Fruit fly (Drosophila melanogaster) whole organism, embryonic: ENCODE measurements around the gene CG31267.

ENCODE experiments used
- Ada2b ChIP-seq: fragments of 200-800 bp; sonication (Bioruptor generic); IDR thresholded peaks from 2 replicates; pipeline ENCODE4 v1.3.6; 2022; ENCODE audit warnings: missing biosample characterization, missing genetic modification characterization
- CG10267 ChIP-seq: fragments of 200-800 bp; sonication (Bioruptor generic); optimal IDR thresholded peaks from 2 replicates; lab custom pipeline; 2018; ENCODE audit warnings: missing biosample characterization, mild to moderate bottlenecking, missing genetic modification characterization, moderate library complexity
- CG11504 ChIP-seq: fragments of 200-800 bp; sonication (Bioruptor generic); optimal IDR thresholded peaks from 3 replicates; lab custom pipeline; 2019; ENCODE audit warnings: missing biosample characterization, mild to moderate bottlenecking, missing genetic modification characterization, moderate library complexity
- CG14050 ChIP-seq: fragments of 200-800 bp; sonication (Bioruptor generic); IDR thresholded peaks from 3 replicates; pipeline ENCODE4 v1.3.6; 2022; ENCODE audit warnings: missing biosample characterization, missing genetic modification characterization
- CG16813 ChIP-seq: fragments of 200-800 bp; sonication (Bioruptor generic); IDR thresholded peaks from 3 replicates; pipeline ENCODE4 v1.3.6; 2022; ENCODE audit warnings: missing biosample characterization, missing genetic modification characterization; ENCODE audit not compliant: partially characterized antibody
- CG17186 ChIP-seq: fragments of 200-800 bp; sonication (Bioruptor generic); optimal IDR thresholded peaks from 3 replicates; lab custom pipeline; 2017; ENCODE audit warnings: missing biosample characterization, missing genetic modification reagents, missing genetic modification characterization
- CG1792 ChIP-seq: fragments of 200-800 bp; sonication (Bioruptor generic); optimal IDR thresholded peaks from 2 replicates; lab custom pipeline; 2016; ENCODE audit warnings: missing biosample characterization, missing genetic modification characterization
- CG18011 ChIP-seq: fragments of 200-800 bp; sonication (Bioruptor generic); optimal IDR thresholded peaks from 2 replicates; lab custom pipeline; 2017; ENCODE audit warnings: missing biosample characterization, missing genetic modification characterization, mild to moderate bottlenecking, moderate library complexity, missing genotype
- CG18599 ChIP-seq: fragments of 200-800 bp; sonication (Bioruptor generic); optimal IDR thresholded peaks from 3 replicates; lab custom pipeline; 2017; ENCODE audit warnings: missing biosample characterization, missing genetic modification characterization, mild to moderate bottlenecking, moderate library complexity, missing genetic modification reagents
- CG3163 ChIP-seq: fragments of 200-800 bp; sonication (Bioruptor generic); optimal IDR thresholded peaks from 3 replicates; lab custom pipeline; 2016; ENCODE audit warnings: missing biosample characterization, missing genetic modification characterization
- CG3281 ChIP-seq: fragments of 200-800 bp; sonication (Bioruptor generic); optimal IDR thresholded peaks from 3 replicates; lab custom pipeline; 2017; ENCODE audit warnings: missing biosample characterization, mild to moderate bottlenecking, missing genetic modification characterization
- CG6765 ChIP-seq: fragments of 200-800 bp; sonication (Bioruptor generic); optimal IDR thresholded peaks from 3 replicates; lab custom pipeline; 2017; ENCODE audit warnings: missing biosample characterization, mild to moderate bottlenecking, missing genetic modification characterization
- CG6791 ChIP-seq: fragments of 200-800 bp; sonication (Bioruptor generic); IDR thresholded peaks from 3 replicates; pipeline ENCODE4 v1.3.6; 2022; ENCODE audit warnings: missing biosample characterization, missing genetic modification characterization; ENCODE audit not compliant: partially characterized antibody
- CG6813 ChIP-seq: fragments of 200-800 bp; sonication (Bioruptor generic); optimal IDR thresholded peaks from 2 replicates; lab custom pipeline; 2017; ENCODE audit warnings: missing biosample characterization, missing genetic modification characterization, mild to moderate bottlenecking, moderate library complexity, missing genetic modification reagents
- CG7963 ChIP-seq: fragments of 200-800 bp; sonication (Bioruptor generic); IDR thresholded peaks from 3 replicates; pipeline ENCODE4 v1.3.6; 2022; ENCODE audit warnings: missing biosample characterization, missing genetic modification characterization; ENCODE audit not compliant: partially characterized antibody
- CG9727 ChIP-seq: fragments of 200-800 bp; sonication (Bioruptor generic); optimal IDR thresholded peaks from 3 replicates; lab custom pipeline; 2017; ENCODE audit warnings: missing biosample characterization, mild to moderate bottlenecking, missing genetic modification characterization
- CkIIα-i1 ChIP-seq: fragments of 200-800 bp; sonication (Bioruptor generic); IDR thresholded peaks from 2 replicates; pipeline ENCODE4 v1.3.6; 2022; ENCODE audit warnings: missing biosample characterization, missing genetic modification characterization
- Dad ChIP-seq: fragments of 200-800 bp; sonication (Bioruptor generic); optimal IDR thresholded peaks from 3 replicates; lab custom pipeline; 2016; ENCODE audit warnings: missing biosample characterization, missing genetic modification characterization
- Dek ChIP-seq: fragments of 200-800 bp; sonication (Bioruptor generic); optimal IDR thresholded peaks from 3 replicates; lab custom pipeline; 2019; ENCODE audit warnings: missing biosample characterization, mild to moderate bottlenecking, missing genetic modification characterization, moderate library complexity
- H2.0 ChIP-seq: fragments of 200-800 bp; sonication (Bioruptor generic); IDR thresholded peaks from 2 replicates; pipeline ENCODE4 v1.3.6; 2022; ENCODE audit warnings: missing biosample characterization, missing genetic modification characterization
- Hand ChIP-seq: fragments of 200-800 bp; sonication (Bioruptor generic); optimal IDR thresholded peaks from 2 replicates; lab custom pipeline; 2017; ENCODE audit warnings: mild to moderate bottlenecking, missing biosample characterization, missing genetic modification reagents, missing genetic modification characterization
- Hmr ChIP-seq: fragments of 200-800 bp; sonication (Bioruptor generic); optimal IDR thresholded peaks from 3 replicates; lab custom pipeline; 2017; ENCODE audit warnings: mild to moderate bottlenecking, missing biosample characterization, missing genetic modification reagents, missing genetic modification characterization
- Hmx ChIP-seq: fragments of 200-800 bp; sonication (Bioruptor generic); optimal IDR thresholded peaks from 2 replicates; lab custom pipeline; 2016; ENCODE audit warnings: missing biosample characterization, missing genetic modification characterization
- Hr39 ChIP-seq: fragments of >200 bp; optimal IDR thresholded peaks from 2 replicates; lab custom pipeline; 2017
- Hsf ChIP-seq: fragments of 200-800 bp; sonication (Bioruptor generic); optimal IDR thresholded peaks from 3 replicates; lab custom pipeline; 2016; ENCODE audit warnings: missing biosample characterization, missing genetic modification characterization
- MBD-R2 ChIP-seq: fragments of 200-800 bp; sonication (Bioruptor generic); IDR thresholded peaks from 2 replicates; pipeline ENCODE4 v1.3.6; 2022; ENCODE audit warnings: missing biosample characterization, missing genetic modification characterization
- Meics ChIP-seq: fragments of 200-800 bp; sonication (Bioruptor generic); optimal IDR thresholded peaks from 2 replicates; lab custom pipeline; 2017; ENCODE audit warnings: missing biosample characterization, mild to moderate bottlenecking, missing genetic modification characterization
- Ravus ChIP-seq: fragments of 200-800 bp; sonication (Bioruptor generic); IDR thresholded peaks from 2 replicates; pipeline ENCODE4 v1.3.6; 2022; ENCODE audit warnings: missing biosample characterization, missing genetic modification characterization
- Side ChIP-seq: fragments of 200-800 bp; sonication (Bioruptor generic); optimal IDR thresholded peaks from 2 replicates; lab custom pipeline; 2016; ENCODE audit warnings: missing biosample characterization, missing genetic modification characterization
- Sry-β ChIP-seq: fragments of 200-800 bp; sonication (Bioruptor generic); optimal IDR thresholded peaks from 2 replicates; lab custom pipeline; 2018; ENCODE audit warnings: missing biosample characterization, mild to moderate bottlenecking, missing genetic modification characterization, moderate library complexity
- bsh ChIP-seq, 2 experiments: fragments of 200-800 bp; sonication (Bioruptor generic); optimal IDR thresholded peaks; 2 replicates each; lab custom pipeline; 2017 to 2018; ENCODE audit warnings: mild to moderate bottlenecking in 2 of 2, missing biosample characterization in 2 of 2, missing genetic modification characterization in 2 of 2, moderate library complexity in 1 of 2
- ci ChIP-seq: fragments of 200-800 bp; sonication (Bioruptor generic); IDR thresholded peaks from 3 replicates; pipeline ENCODE4 v1.3.6; 2022; ENCODE audit warnings: missing biosample characterization, missing genetic modification characterization
- crc ChIP-seq: fragments of 200-800 bp; sonication (Bioruptor generic); optimal IDR thresholded peaks from 2 replicates; lab custom pipeline; 2016; ENCODE audit warnings: missing biosample characterization, missing genetic modification characterization
- cwo ChIP-seq: fragments of 200-800 bp; sonication (Bioruptor generic); optimal IDR thresholded peaks from 3 replicates; lab custom pipeline; 2017; ENCODE audit warnings: missing biosample characterization, missing genetic modification characterization, mild to moderate bottlenecking, moderate library complexity, missing genetic modification reagents
- da ChIP-seq: fragments of 200-800 bp; sonication (Bioruptor generic); optimal IDR thresholded peaks from 2 replicates; lab custom pipeline; 2016; ENCODE audit warnings: missing biosample characterization, missing genetic modification characterization
- dati ChIP-seq: fragments of 200-800 bp; sonication (Bioruptor generic); IDR thresholded peaks from 2 replicates; pipeline ENCODE4 v1.3.6; 2022; ENCODE audit warnings: missing biosample characterization, missing genetic modification characterization
- dmrt99B ChIP-seq: fragments of 200-800 bp; sonication (Bioruptor generic); optimal IDR thresholded peaks from 2 replicates; lab custom pipeline; 2018; ENCODE audit warnings: missing biosample characterization, mild to moderate bottlenecking, missing genetic modification characterization, moderate library complexity
- en ChIP-seq: fragments of 200-800 bp; sonication (Bioruptor generic); optimal IDR thresholded peaks from 2 replicates; lab custom pipeline; 2016; ENCODE audit warnings: missing biosample characterization, missing genetic modification characterization
- eve ChIP-seq, 2 experiments: fragments of >200 bp; optimal IDR thresholded peaks; 2 replicates each; lab custom pipeline; 2017; ENCODE audit warnings: missing biosample characterization in 2 of 2, missing genetic modification characterization in 2 of 2
- ftz-f1 ChIP-seq: fragments of 200-800 bp; sonication (Bioruptor generic); optimal IDR thresholded peaks from 2 replicates; lab custom pipeline; 2016; ENCODE audit warnings: missing biosample characterization, missing genetic modification characterization
- gro ChIP-seq: fragments of 200-800 bp; sonication (Bioruptor generic); optimal IDR thresholded peaks from 2 replicates; lab custom pipeline; 2016; ENCODE audit warnings: missing biosample characterization, missing genetic modification characterization
- lab ChIP-seq: fragments of 200-800 bp; sonication (Bioruptor generic); optimal IDR thresholded peaks from 3 replicates; lab custom pipeline; 2017; ENCODE audit warnings: missing biosample characterization, missing genetic modification characterization, mild to moderate bottlenecking, moderate library complexity, missing genetic modification reagents
- pros ChIP-seq: fragments of 200-800 bp; sonication (Bioruptor generic); optimal IDR thresholded peaks from 3 replicates; lab custom pipeline; 2019; ENCODE audit warnings: missing biosample characterization, mild to moderate bottlenecking, missing genetic modification characterization, moderate library complexity
- repo ChIP-seq: fragments of 200-800 bp; sonication (Bioruptor generic); optimal IDR thresholded peaks from 2 replicates; lab custom pipeline; 2016; ENCODE audit warnings: missing biosample characterization, missing genetic modification characterization
- shn ChIP-seq: fragments of 200-800 bp; sonication (Bioruptor generic); optimal IDR thresholded peaks from 3 replicates; lab custom pipeline; 2016; ENCODE audit warnings: missing biosample characterization, missing genetic modification characterization
- so ChIP-seq: fragments of 200-800 bp; sonication (Bioruptor generic); IDR thresholded peaks from 3 replicates; pipeline ENCODE4 v1.3.6; 2022; ENCODE audit warnings: missing biosample characterization, missing genetic modification characterization
- sob ChIP-seq: fragments of 200-800 bp; sonication (Bioruptor generic); IDR thresholded peaks from 2 replicates; pipeline ENCODE4 v1.3.6; 2022; ENCODE audit warnings: missing biosample characterization, missing genetic modification characterization
- sqz ChIP-seq: fragments of 200-800 bp; sonication (Bioruptor generic); optimal IDR thresholded peaks from 3 replicates; lab custom pipeline; 2018; ENCODE audit warnings: missing biosample characterization, mild to moderate bottlenecking, missing genetic modification characterization
- wek ChIP-seq: fragments of 200-800 bp; sonication (Bioruptor generic); optimal IDR thresholded peaks from 3 replicates; lab custom pipeline; 2018; ENCODE audit warnings: missing biosample characterization, mild to moderate bottlenecking, missing genetic modification characterization, moderate library complexity
- z ChIP-seq: fragments of 200-800 bp; sonication (Bioruptor generic); IDR thresholded peaks from 3 replicates; pipeline ENCODE4 v1.3.6; 2022; ENCODE audit warnings: missing biosample characterization, missing genetic modification characterization
- zen2 ChIP-seq: fragments of 200-800 bp; sonication (Bioruptor generic); IDR thresholded peaks from 3 replicates; pipeline ENCODE4 v1.3.6; 2022; ENCODE audit warnings: missing biosample characterization, missing genetic modification characterization; ENCODE audit not compliant: partially characterized antibody

CG31267 gene

dm6 chr3R:17151376-17152026 is 17.5 kb downstream of the CG31267 start, which contains the start of gene CG5292 (continued):
- TF ChIP-seq dmrt99B (tag; lab: Kevin White, UChicago) (no peak), MBD-R2 (peak; percentile 100), Side (peak; percentile 50), CkIIα-i1 (GFP tag; lab: Robert Waterston, UW) (no peak), z (GFP tag; lab: Robert Waterston, UW) (no peak), bsh (GFP tag; optimal IDR thresholded peaks at IDR 0.05; lab: Kevin White, UChicago) (no peak), Sry-β (GFP tag; lab: Kevin White, UChicago) (peak; percentile 22), ci (GFP tag; lab: Robert Waterston, UW) (peak; percentile 88), eve (GFP tag; optimal IDR thresholded peaks at IDR 0.05; lab: Kevin White, UChicago) (no peak), Ravus (no peak), CG18011 (no peak), zen2 (GFP tag; lab: Robert Waterston, UW) (no peak; the same call in 2 of the 3 replicates), so (GFP tag; lab: Robert Waterston, UW) (peak; percentile 49; the same call in 1 of the 3 replicates), Dek (peak; percentile 57), sqz (GFP tag; lab: Kevin White, UChicago) (no peak), shn (GFP tag; lab: Kevin White, UChicago) (no peak), CG6791 (GFP tag; lab: Robert Waterston, UW) (peak; percentile 77; the same call in 2 of the 3 replicates), CG3163 (GFP tag; lab: Kevin White, UChicago) (no peak), Ada2b (GFP tag; lab: Robert Waterston, UW) (peak; percentile 52), CG14050 (0 out of 3 replicates have a peak, but pooled peaks have one; percentile 29), Hr39 (lab: Kevin White, UChicago) (no peak), CG1792 (GFP tag; lab: Kevin White, UChicago) (no peak), pros (no peak), CG9727 (GFP tag; lab: Kevin White, UChicago) (peak; percentile 43), repo (GFP tag; lab: Kevin White, UChicago) (peak; percentile 0), en (GFP tag; lab: Kevin White, UChicago) (no peak), ftz-f1 (GFP tag; lab: Kevin White, UChicago) (peak; percentile 68), crc (GFP tag; lab: Kevin White, UChicago) (no peak), CG17186 (GFP tag; lab: Kevin White, UChicago) (peak; percentile 13), Hmx (no peak), CG7963 (GFP tag; lab: Robert Waterston, UW) (no peak), Hand (GFP tag; lab: Kevin White, UChicago) (no peak), CG6813 (GFP tag; lab: Kevin White, UChicago) (no peak), gro (GFP tag; lab: Kevin White, UChicago) (no peak), CG3281 (GFP tag; lab: Kevin White, UChicago) (no peak), da (GFP tag; lab: Kevin White, UChicago) (no peak), H2.0 (GFP tag; lab: Robert Waterston, UW) (peak; percentile 26; the same call in 1 of the 2 replicates)

- no peak for TF ChIP-seq wek (GFP tag; lab: Kevin White, UChicago)
- TF ChIP-seq sob (GFP tag; lab: Robert Waterston, UW) = no peak
- peak; percentile 68 for TF ChIP-seq CG18599 (GFP tag; lab: Kevin White, UChicago)
- TF ChIP-seq cwo = peak; percentile 11
- no peak for TF ChIP-seq CG10267
- TF ChIP-seq Hsf (GFP tag; lab: Kevin White, UChicago) = no peak
- TF ChIP-seq CG3281 (GFP tag; lab: Kevin White, UChicago) = peak; percentile 8
- peak; percentile 31 for TF ChIP-seq CG11504 (tag; lab: Kevin White, UChicago)
- TF ChIP-seq lab = peak; percentile 61
- no peak for TF ChIP-seq Dad (GFP tag; lab: Kevin White, UChicago)
- no peak for TF ChIP-seq CG6765
- peak; percentile 12 for TF ChIP-seq Hmr (GFP tag; lab: Kevin White, UChicago)
- TF ChIP-seq dati (GFP tag; lab: Robert Waterston, UW) = no peak
- no peak for TF ChIP-seq CG16813 (GFP tag; lab: Robert Waterston, UW)
- peak; percentile 21 for TF ChIP-seq Meics
These were observed 44.1 kb downstream of the CG31267 start for dm6 chr3R:17178140-17178539.
